Worm (Caenorhabditis elegans): ENCODE measurements around the gene R07D5.2.

ce11 chrX:15092775-15093386 is 23.5 kb downstream of the R07D5.2 start:
- TF ChIP-seq R02D3.7 (tag; optimal IDR thresholded peaks at IDR 0.05) (no peak), ceh-9 (tag; optimal IDR thresholded peaks at IDR 0.05) (no peak), snpc-4 (tag; optimal IDR thresholded peaks at IDR 0.05) (peak; percentile 45), elt-1 (tag; optimal IDR thresholded peaks at IDR 0.05) (no peak), jun-1 (tag; optimal IDR thresholded peaks at IDR 0.05) (no peak)
